Fruit fly (Drosophila melanogaster) whole organism, prepupa: Measurements from ENCODE around the gene CG14315.

ENCODE experiments used
- CG16779 ChIP-seq: fragments of 200-800 bp; sonication (Bioruptor generic); optimal IDR thresholded peaks from 3 replicates; lab custom pipeline; 2017; ENCODE audit warnings: missing biosample characterization, mild to moderate bottlenecking, missing genetic modification characterization
- CG31627 ChIP-seq: fragments of 200-800 bp; sonication (Bioruptor generic); optimal IDR thresholded peaks from 3 replicates; lab custom pipeline; 2016; ENCODE audit warnings: missing biosample characterization, missing genetic modification characterization
- CG34406 ChIP-seq: fragments of 200-800 bp; sonication (Bioruptor generic); optimal IDR thresholded peaks from 3 replicates; lab custom pipeline; 2016; ENCODE audit warnings: missing biosample characterization, missing genetic modification characterization
- CG4318 ChIP-seq: fragments of 200-800 bp; sonication (Bioruptor generic); optimal IDR thresholded peaks from 3 replicates; lab custom pipeline; 2017; ENCODE audit warnings: missing biosample characterization, mild to moderate bottlenecking, missing genetic modification characterization
- CG6792 ChIP-seq: fragments of 200-800 bp; sonication (Bioruptor generic); optimal IDR thresholded peaks from 3 replicates; lab custom pipeline; 2016; ENCODE audit warnings: missing biosample characterization, missing genetic modification characterization
- CG7368 ChIP-seq: fragments of 200-800 bp; sonication (Bioruptor generic); optimal IDR thresholded peaks from 3 replicates; lab custom pipeline; 2016; ENCODE audit warnings: missing biosample characterization, missing genetic modification characterization
- CG8319 ChIP-seq: fragments of 200-800 bp; sonication (Bioruptor generic); optimal IDR thresholded peaks from 3 replicates; lab custom pipeline; 2016; ENCODE audit warnings: missing biosample characterization, missing genetic modification characterization
- Hr38 ChIP-seq: sonication (Bioruptor generic); optimal IDR thresholded peaks from 2 replicates; lab custom pipeline; 2016; ENCODE audit warnings: missing biosample characterization, missing genetic modification characterization
- Lpt ChIP-seq: fragments of 200-800 bp; sonication (Bioruptor generic); optimal IDR thresholded peaks from 3 replicates; lab custom pipeline; 2016; ENCODE audit warnings: missing biosample characterization, missing genetic modification characterization
- Met ChIP-seq: fragments of 200-800 bp; sonication (Bioruptor generic); optimal IDR thresholded peaks from 3 replicates; lab custom pipeline; 2016; ENCODE audit warnings: missing biosample characterization, missing genetic modification characterization
- acj6 ChIP-seq: fragments of 200-800 bp; sonication (Bioruptor generic); optimal IDR thresholded peaks from 3 replicates; lab custom pipeline; 2016; ENCODE audit warnings: missing biosample characterization, missing genetic modification characterization
- fkh ChIP-seq: fragments of 200-800 bp; sonication (Bioruptor generic); optimal IDR thresholded peaks from 3 replicates; lab custom pipeline; 2017; ENCODE audit warnings: missing biosample characterization, mild to moderate bottlenecking, missing genetic modification characterization, moderate library complexity
- vri ChIP-seq: fragments of 200-800 bp; sonication (Bioruptor generic); optimal IDR thresholded peaks from 3 replicates; lab custom pipeline; 2016; ENCODE audit warnings: missing biosample characterization, mild to moderate bottlenecking, missing genetic modification characterization

- TF ChIP-seq Hr38 (GFP tag; lab: Kevin White, UChicago) (no peak), CG16779 (no peak), CG7368 (no peak), CG8319 (no peak), CG4318 (GFP tag; lab: Kevin White, UChicago) (no peak), vri (GFP tag; lab: Kevin White, UChicago) (no peak), CG34406 (GFP tag; lab: Kevin White, UChicago) (no peak), Lpt (no peak), fkh (GFP tag; lab: Kevin White, UChicago) (no peak), CG6792 (GFP tag; lab: Kevin White, UChicago) (no peak), Met (GFP tag; lab: Kevin White, UChicago) (no peak), CG31627 (no peak), acj6 (no peak)
Measured at dm6 chr3R:18114834-18115233, 43.7 kb upstream of the CG14315 start.
